Worm (Caenorhabditis elegans): ENCODE data around the gene sdz-37.

Gene sdz-37

ce11 chrII:10445738-10446137 lies 18.9 kb upstream of the sdz-37 start:
- TF ChIP-seq ztf-23 (GFP tag; IDR thresholded peaks at IDR 0.05) (no peak), ref-1 (GFP tag; conservative IDR thresholded peaks at IDR 0.05) (no peak), cog-1 (tag; optimal IDR thresholded peaks at IDR 0.05) (no peak), tab-1 (GFP tag; IDR thresholded peaks at IDR 0.05) (no peak), flt-1 (GFP tag; IDR thresholded peaks at IDR 0.05) (no peak), klf-2 (GFP tag; conservative IDR thresholded peaks at IDR 0.05) (no peak), T22C8.4 (GFP tag; IDR thresholded peaks at IDR 0.05) (no peak), ztf-29 (GFP tag; IDR thresholded peaks at IDR 0.05) (no peak), med-1 (GFP tag; optimal IDR thresholded peaks at IDR 0.05; ENCODE audit: insufficient read depth) (no peak)

- TF ChIP-seq flt-1 (GFP tag; IDR thresholded peaks at IDR 0.05) (no peak), klf-2 (GFP tag; conservative IDR thresholded peaks at IDR 0.05) (no peak), T22C8.4 (GFP tag; IDR thresholded peaks at IDR 0.05) (no peak), ref-1 (GFP tag; conservative IDR thresholded peaks at IDR 0.05) (no peak), cog-1 (tag; optimal IDR thresholded peaks at IDR 0.05) (no peak), tab-1 (GFP tag; IDR thresholded peaks at IDR 0.05) (no peak), ztf-23 (GFP tag; IDR thresholded peaks at IDR 0.05) (no peak), med-1 (GFP tag; optimal IDR thresholded peaks at IDR 0.05; ENCODE audit: insufficient read depth) (no peak), ztf-29 (GFP tag; IDR thresholded peaks at IDR 0.05) (no peak)
Observed at ce11 chrII:10446300-10446699, 18.4 kb upstream of the sdz-37 start.

ce11 chrII:10446814-10447213 lies 17.9 kb upstream of the sdz-37 start:
- TF ChIP-seq flt-1 (GFP tag; IDR thresholded peaks at IDR 0.05) (no peak), ref-1 (GFP tag; conservative IDR thresholded peaks at IDR 0.05) (no peak), cog-1 (tag; optimal IDR thresholded peaks at IDR 0.05) (no peak), ztf-23 (GFP tag; IDR thresholded peaks at IDR 0.05) (no peak), med-1 (GFP tag; optimal IDR thresholded peaks at IDR 0.05; ENCODE audit: insufficient read depth) (no peak)

ce11 chrII:10447348-10448316 lies 17.0 kb upstream of the sdz-37 start, which contains the start of gene ZK673.2:
ZK673.2 (plus strand) TSS chrII:10448266.
- TF ChIP-seq cog-1 (tag; optimal IDR thresholded peaks at IDR 0.05) (no peak), med-1 (GFP tag; optimal IDR thresholded peaks at IDR 0.05; ENCODE audit: insufficient read depth) (no peak)

ce11 chrII:10449707-10450106 lies 15.0 kb upstream of the sdz-37 start, which contains the start of gene lin-56:
lin-56 (plus strand) TSS chrII:10450007.
- TF ChIP-seq ztf-23 (GFP tag; IDR thresholded peaks at IDR 0.05) (no peak), T22C8.4 (GFP tag; IDR thresholded peaks at IDR 0.05) (no peak), klf-2 (GFP tag; conservative IDR thresholded peaks at IDR 0.05) (no peak), med-1 (GFP tag; optimal IDR thresholded peaks at IDR 0.05; ENCODE audit: insufficient read depth) (no peak)

- TF ChIP-seq ztf-23 (GFP tag; IDR thresholded peaks at IDR 0.05) (no peak), med-1 (GFP tag; optimal IDR thresholded peaks at IDR 0.05; ENCODE audit: insufficient read depth) (no peak), ref-1 (GFP tag; conservative IDR thresholded peaks at IDR 0.05) (no peak), T22C8.4 (GFP tag; IDR thresholded peaks at IDR 0.05) (no peak), flt-1 (GFP tag; IDR thresholded peaks at IDR 0.05) (no peak), cog-1 (tag; optimal IDR thresholded peaks at IDR 0.05) (no peak), tab-1 (GFP tag; IDR thresholded peaks at IDR 0.05) (no peak), ztf-29 (GFP tag; IDR thresholded peaks at IDR 0.05) (no peak), klf-2 (GFP tag; conservative IDR thresholded peaks at IDR 0.05) (no peak)
Observed at ce11 chrII:10450335-10450734, 14.3 kb upstream of the sdz-37 start.

- TF ChIP-seq ref-1 (GFP tag; conservative IDR thresholded peaks at IDR 0.05): no peak
- TF ChIP-seq tab-1 (GFP tag; IDR thresholded peaks at IDR 0.05): no peak
- TF ChIP-seq cog-1 (tag; optimal IDR thresholded peaks at IDR 0.05): no peak
- no peak for TF ChIP-seq klf-2 (GFP tag; conservative IDR thresholded peaks at IDR 0.05)
- TF ChIP-seq ztf-23 (GFP tag; IDR thresholded peaks at IDR 0.05): no peak
- TF ChIP-seq T22C8.4 (GFP tag; IDR thresholded peaks at IDR 0.05): no peak
- no peak for TF ChIP-seq ztf-29 (GFP tag; IDR thresholded peaks at IDR 0.05)
- TF ChIP-seq med-1 (GFP tag; optimal IDR thresholded peaks at IDR 0.05; ENCODE audit: insufficient read depth): no peak
- no peak for TF ChIP-seq flt-1 (GFP tag; IDR thresholded peaks at IDR 0.05)
Observed at ce11 chrII:10452620-10453019, 12.1 kb upstream of the sdz-37 start, which contains the start of gene ZK673.4. ZK673.4 (plus strand) TSS chrII:10452920.

- no peak for TF ChIP-seq tab-1 (GFP tag; IDR thresholded peaks at IDR 0.05)
- no peak for TF ChIP-seq ztf-29 (GFP tag; IDR thresholded peaks at IDR 0.05)
- no peak for TF ChIP-seq ztf-23 (GFP tag; IDR thresholded peaks at IDR 0.05)
- TF ChIP-seq flt-1 (GFP tag; IDR thresholded peaks at IDR 0.05): no peak
- no peak for TF ChIP-seq cog-1 (tag; optimal IDR thresholded peaks at IDR 0.05)
- TF ChIP-seq ref-1 (GFP tag; conservative IDR thresholded peaks at IDR 0.05): no peak
- TF ChIP-seq T22C8.4 (GFP tag; IDR thresholded peaks at IDR 0.05): no peak
- no peak for TF ChIP-seq med-1 (GFP tag; optimal IDR thresholded peaks at IDR 0.05; ENCODE audit: insufficient read depth)
- TF ChIP-seq klf-2 (GFP tag; conservative IDR thresholded peaks at IDR 0.05): no peak
Observed at ce11 chrII:10456979-10457378, 7.7 kb upstream of the sdz-37 start, which contains the start of gene ZK673.11. ZK673.11 (plus strand) TSS chrII:10457279.

- TF ChIP-seq tab-1 (GFP tag; IDR thresholded peaks at IDR 0.05) (no peak), flt-1 (GFP tag; IDR thresholded peaks at IDR 0.05) (no peak), med-1 (GFP tag; optimal IDR thresholded peaks at IDR 0.05; ENCODE audit: insufficient read depth) (no peak), klf-2 (GFP tag; conservative IDR thresholded peaks at IDR 0.05) (no peak), T22C8.4 (GFP tag; IDR thresholded peaks at IDR 0.05) (no peak), ztf-23 (GFP tag; IDR thresholded peaks at IDR 0.05) (no peak), ref-1 (GFP tag; conservative IDR thresholded peaks at IDR 0.05) (no peak), ztf-29 (GFP tag; IDR thresholded peaks at IDR 0.05) (no peak), cog-1 (tag; optimal IDR thresholded peaks at IDR 0.05) (no peak)
Observed at ce11 chrII:10461207-10461606, 3.5 kb upstream of the sdz-37 start, which contains the start of gene ZK673.5. ZK673.5 (plus strand) TSS chrII:10461507.

Measured in whole organism, midembryonic.